Worm (Caenorhabditis elegans) whole organism, L1 larva: Measurements from ENCODE around the gene D1086.19.

Experiments
- C04F5.9 ChIP-seq: sonication (generic microtip); optimal IDR thresholded peaks from 2 replicates; lab custom pipeline; 2016; ENCODE audit warnings: missing genetic modification characterization, missing compliant biosample characterization
- Y116A8C.19 ChIP-seq: sonication (generic microtip); optimal IDR thresholded peaks from 2 replicates; lab custom pipeline; 2016; ENCODE audit warnings: missing compliant biosample characterization, missing genetic modification characterization, borderline replicate concordance
- aha-1 ChIP-seq: fragments of 150-350 bp; optimal IDR thresholded peaks from 2 replicates; lab custom pipeline; 2014; ENCODE audit warnings: missing biosample characterization, missing genetic modification characterization
- alr-1 ChIP-seq: fragments of 200-800 bp; sonication (Bioruptor generic); optimal IDR thresholded peaks from 2 replicates; lab custom pipeline; 2018; ENCODE audit warnings: borderline replicate concordance, mild to moderate bottlenecking, missing genetic modification characterization, missing compliant biosample characterization
- aly-2 ChIP-seq: fragments of 150-350 bp; optimal IDR thresholded peaks from 2 replicates; lab custom pipeline; 2014; ENCODE audit warnings: missing biosample characterization, missing genetic modification characterization
- ceh-8 ChIP-seq: fragments of 200-800 bp; sonication (Bioruptor generic); optimal IDR thresholded peaks from 2 replicates; lab custom pipeline; 2018; ENCODE audit warnings: mild to moderate bottlenecking, missing genetic modification characterization, moderate library complexity, missing compliant biosample characterization
- ceh-88 ChIP-seq: fragments of 200-800 bp; sonication (Bioruptor generic); IDR thresholded peaks from 2 replicates; pipeline ENCODE4 v1.3.6; 2022; ENCODE audit warnings: missing genetic modification characterization, missing compliant biosample characterization
- dpl-1 ChIP-seq, 3 experiments: fragments of 150-350 bp in 2 of 3; sonication (generic microtip) in 1 of 3; optimal IDR thresholded peaks; 2 replicates each; lab custom pipeline; 2014 to 2017; ENCODE audit warnings: missing biosample characterization in 3 of 3, missing genetic modification characterization in 3 of 3, missing genetic modification reagents in 3 of 3
- dsc-1 ChIP-seq: sonication (generic microtip); optimal IDR thresholded peaks from 2 replicates; lab custom pipeline; 2016; ENCODE audit warnings: mild to moderate bottlenecking, missing genetic modification characterization, missing compliant biosample characterization
- efl-1 ChIP-seq, 4 experiments: fragments of 150-350 bp; optimal IDR thresholded peaks in 3 of 4; peaks in 1 of 4; 1 replicate in 1 of 4; 2 replicates in 3 of 4; lab custom pipeline; 2014; ENCODE audit warnings: missing biosample characterization in 2 of 4, missing genetic modification characterization in 2 of 4, missing genetic modification reagents in 2 of 4
- egl-13 ChIP-seq: sonication (generic microtip); optimal IDR thresholded peaks from 2 replicates; lab custom pipeline; 2016; ENCODE audit warnings: missing genotype, missing genetic modification reagents, missing genetic modification characterization, missing compliant biosample characterization
- egl-27 ChIP-seq, 2 experiments: fragments of 150-350 bp in 1 of 2; sonication (generic microtip); optimal IDR thresholded peaks; 3 replicates each; lab custom pipeline; 2017 to 2018; ENCODE audit warnings: missing biosample characterization in 2 of 2, missing genetic modification characterization in 2 of 2, missing genetic modification reagents in 2 of 2
- elt-2 ChIP-seq: sonication (generic microtip); optimal IDR thresholded peaks from 2 replicates; lab custom pipeline; 2016; ENCODE audit warnings: missing genetic modification characterization, mild to moderate bottlenecking, inconsistent platforms, missing compliant biosample characterization, missing genetic modification reagents
- fkh-4 ChIP-seq: sonication (generic microtip); optimal IDR thresholded peaks from 2 replicates; lab custom pipeline; 2016; ENCODE audit warnings: missing compliant biosample characterization, missing genetic modification characterization, borderline replicate concordance
- fkh-8 ChIP-seq: sonication (generic microtip); optimal IDR thresholded peaks from 2 replicates; lab custom pipeline; 2016; ENCODE audit warnings: mild to moderate bottlenecking, missing genetic modification characterization, missing compliant biosample characterization
- grh-1 ChIP-seq: fragments of 200-800 bp; sonication (Bioruptor generic); IDR thresholded peaks from 2 replicates; pipeline ENCODE4 v1.3.6; 2022; ENCODE audit warnings: missing genetic modification reagents, missing genetic modification characterization, missing compliant biosample characterization
- hpl-2 ChIP-seq: fragments of 150-350 bp; optimal IDR thresholded peaks from 2 replicates; lab custom pipeline; 2014; ENCODE audit warnings: missing biosample characterization, missing genetic modification reagents, missing genetic modification characterization
- lin-14 ChIP-seq: fragments of 200-800 bp; sonication (Bioruptor generic); optimal IDR thresholded peaks from 2 replicates; lab custom pipeline; 2018; ENCODE audit warnings: mild to moderate bottlenecking, missing genetic modification characterization, moderate library complexity, missing compliant biosample characterization
- lin-39 ChIP-seq: fragments of 150-350 bp; optimal IDR thresholded peaks from 2 replicates; lab custom pipeline; 2014; ENCODE audit warnings: missing biosample characterization, missing genetic modification reagents, missing genetic modification characterization
- mab-9 ChIP-seq: fragments of 200-800 bp; sonication (Bioruptor generic); IDR thresholded peaks from 2 replicates; pipeline ENCODE4 v1.3.6; 2022; ENCODE audit warnings: missing genetic modification reagents, missing genetic modification characterization, missing compliant biosample characterization
- mef-2 ChIP-seq: fragments of 150-350 bp; optimal IDR thresholded peaks from 2 replicates; lab custom pipeline; 2014; ENCODE audit warnings: missing biosample characterization, missing genetic modification characterization
- nhr-19 ChIP-seq: fragments of 200-800 bp; sonication (Bioruptor generic); conservative IDR thresholded peaks from 2 replicates; pipeline ENCODE4 v1.3.6; 2022; ENCODE audit warnings: missing genetic modification characterization, missing compliant biosample characterization
- nhr-28 ChIP-seq: fragments of 150-350 bp; optimal IDR thresholded peaks from 2 replicates; lab custom pipeline; 2014; ENCODE audit warnings: missing biosample characterization, missing genetic modification characterization
- nhr-77 ChIP-seq: fragments of 150-350 bp; optimal IDR thresholded peaks from 2 replicates; lab custom pipeline; 2014; ENCODE audit warnings: missing biosample characterization, missing genetic modification characterization
- nhr-84 ChIP-seq: sonication (generic microtip); optimal IDR thresholded peaks from 2 replicates; lab custom pipeline; 2017; ENCODE audit warnings: missing biosample characterization, missing genetic modification characterization
- nhr-90 ChIP-seq: sonication (generic microtip); optimal IDR thresholded peaks from 2 replicates; lab custom pipeline; 2016; ENCODE audit warnings: mild to moderate bottlenecking, missing genetic modification characterization, missing compliant biosample characterization; ENCODE audit not compliant: poor library complexity
- pag-3 ChIP-seq: sonication (generic microtip); optimal IDR thresholded peaks from 2 replicates; lab custom pipeline; 2017; ENCODE audit warnings: missing genetic modification characterization, mild to moderate bottlenecking, missing compliant biosample characterization, antibody characterized with exemption, borderline replicate concordance; ENCODE audit not compliant: insufficient read depth
- rnt-1 ChIP-seq: sonication (generic microtip); optimal IDR thresholded peaks from 2 replicates; lab custom pipeline; 2016; ENCODE audit warnings: mild to moderate bottlenecking, missing genetic modification characterization, moderate library complexity, missing compliant biosample characterization
- snu-23 ChIP-seq: sonication (generic microtip); optimal IDR thresholded peaks from 2 replicates; lab custom pipeline; 2016; ENCODE audit warnings: missing genetic modification characterization, missing compliant biosample characterization
- sox-4 ChIP-seq: sonication (generic microtip); optimal IDR thresholded peaks from 2 replicates; lab custom pipeline; 2016; ENCODE audit warnings: missing genetic modification characterization, missing compliant biosample characterization
- sptf-1 ChIP-seq: fragments of 150-350 bp; optimal IDR thresholded peaks from 2 replicates; lab custom pipeline; 2014; ENCODE audit warnings: missing biosample characterization, missing genetic modification characterization
- sup-37 ChIP-seq: fragments of 200-800 bp; sonication (Bioruptor generic); optimal IDR thresholded peaks from 2 replicates; lab custom pipeline; 2018; ENCODE audit warnings: mild to moderate bottlenecking, missing genetic modification characterization, missing compliant biosample characterization
- tbx-2 ChIP-seq: sonication (generic microtip); optimal IDR thresholded peaks from 2 replicates; lab custom pipeline; 2016; ENCODE audit warnings: missing genetic modification characterization, missing compliant biosample characterization
- unc-130 ChIP-seq: fragments of 150-350 bp; optimal IDR thresholded peaks from 2 replicates; lab custom pipeline; 2017; ENCODE audit warnings: missing biosample characterization, missing genetic modification characterization, inconsistent platforms
- vab-15 ChIP-seq: sonication (generic microtip); optimal IDR thresholded peaks from 2 replicates; lab custom pipeline; 2017; ENCODE audit warnings: missing genotype, mild to moderate bottlenecking, missing genetic modification characterization, missing compliant biosample characterization
- xbp-1 ChIP-seq: sonication (generic microtip); optimal IDR thresholded peaks from 2 replicates; lab custom pipeline; 2016; ENCODE audit warnings: missing genetic modification characterization, missing compliant biosample characterization
- ztf-11 ChIP-seq, 2 experiments: sonication (generic microtip); optimal IDR thresholded peaks; 2 replicates each; lab custom pipeline; 2016 to 2017; ENCODE audit warnings: missing genetic modification characterization in 2 of 2, missing biosample characterization in 1 of 2, missing compliant biosample characterization in 1 of 2

The D1086.19 gene

DNA sequence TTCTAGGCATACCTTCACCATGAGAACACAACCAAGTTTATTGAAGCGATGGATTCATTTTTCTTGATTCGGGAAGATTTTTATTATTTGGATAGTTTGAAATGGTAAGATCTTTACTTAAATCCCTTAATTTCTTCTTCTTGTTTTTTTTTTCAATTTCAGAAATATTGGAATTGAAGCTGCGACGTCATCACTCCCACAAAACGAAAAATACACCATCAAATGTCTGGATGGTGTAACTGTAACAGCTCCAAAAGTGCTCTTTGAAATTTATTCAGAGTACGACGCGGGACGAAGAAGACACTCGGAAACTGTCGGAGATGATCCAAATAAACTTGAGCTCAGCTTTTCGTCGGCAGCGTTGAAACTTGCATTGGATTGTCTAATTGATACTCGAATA lies 23.7 kb upstream of the D1086.19 start, which contains the start of gene D1086.21:
Gene D1086.21, plus strand, starts transcription at position 301 of the 400 bp plus-strand sequence.
- TF ChIP-seq egl-13 (tag; lab: Kevin White, UChicago) = no peak
- no peak for TF ChIP-seq ztf-11 (tag; optimal IDR thresholded peaks at IDR 0.05; lab: Kevin White, UChicago)
- no peak for TF ChIP-seq grh-1 (GFP tag; lab: Robert Waterston, UW)
- TF ChIP-seq xbp-1 (tag; lab: Kevin White, UChicago) = no peak
- TF ChIP-seq lin-39 (tag; lab: Kevin White, UChicago) = no peak
- TF ChIP-seq sptf-1 (tag; lab: Kevin White, UChicago) = no peak
- TF ChIP-seq nhr-90 (tag; lab: Kevin White, UChicago) = no peak
- no peak for TF ChIP-seq nhr-19
- TF ChIP-seq unc-130 (tag; lab: Kevin White, UChicago) = no peak
- no peak for TF ChIP-seq ceh-88 (GFP tag; lab: Robert Waterston, UW)

DNA sequence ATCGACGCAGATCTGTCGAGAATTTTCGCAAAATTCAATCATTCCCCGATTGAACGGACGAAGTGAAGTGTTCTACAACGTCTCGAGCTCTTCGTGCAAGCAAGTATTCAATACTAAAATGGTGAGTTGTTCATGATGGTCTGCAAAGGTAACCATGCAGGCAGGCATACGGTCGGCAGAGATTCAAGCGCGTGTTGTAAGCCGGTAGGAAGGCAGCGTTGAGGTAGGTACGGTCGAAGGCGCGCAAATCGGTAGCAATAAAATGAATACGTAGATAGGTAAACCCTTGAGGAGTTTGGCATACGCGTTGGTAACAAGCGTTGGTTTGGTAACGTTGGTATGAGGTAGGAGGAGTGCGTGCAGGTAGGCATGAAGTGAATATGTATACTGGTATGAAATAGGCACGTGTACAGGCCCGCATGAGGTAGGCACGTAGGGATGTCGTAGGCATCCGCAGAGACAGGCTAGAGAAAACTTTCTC lies 20.3 kb upstream of the D1086.19 start, which contains the start of gene D1086.17:
Gene D1086.17, plus strand, starts transcription at position 51 of the 481 bp plus-strand sequence.
- TF ChIP-seq fkh-8 (tag; lab: Kevin White, UChicago) (no peak), elt-2 (tag; lab: Kevin White, UChicago) (no peak), nhr-28 (tag; lab: Kevin White, UChicago) (no peak), sox-4 (tag; lab: Kevin White, UChicago) (no peak), hpl-2 (no peak), snu-23 (no peak), aha-1 (no peak), aly-2 (tag; lab: Kevin White, UChicago) (no peak), fkh-4 (tag; lab: Kevin White, UChicago) (no peak), egl-27 (tag; optimal IDR thresholded peaks at IDR 0.05; lab: Kevin White, UChicago) (no peak), sup-37 (no peak), alr-1 (tag; lab: Kevin White, UChicago) (no peak), dsc-1 (tag; lab: Kevin White, UChicago) (no peak), tbx-2 (tag; lab: Kevin White, UChicago) (no peak), lin-14 (no peak), rnt-1 (no peak)

DNA sequence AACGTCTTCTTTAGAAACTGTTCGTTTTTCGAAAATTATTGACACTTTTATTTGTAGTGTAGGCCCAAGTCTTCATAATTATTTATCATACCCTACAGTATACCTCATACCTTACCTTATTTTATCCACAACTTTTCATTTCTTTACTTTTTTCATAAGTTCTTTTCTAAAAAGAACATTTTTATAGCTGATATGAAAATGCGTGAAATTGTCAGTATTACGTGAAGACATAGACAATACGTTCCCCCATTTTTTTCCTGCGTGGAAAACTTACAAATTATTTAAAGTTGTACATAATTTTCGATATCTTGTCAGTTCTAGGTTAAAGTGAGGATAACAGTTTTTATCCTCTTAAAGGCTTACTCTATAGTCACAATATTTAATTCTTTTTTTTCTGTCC lies 18.3 kb upstream of the D1086.19 start:
- TF ChIP-seq dpl-1 (GFP tag; optimal IDR thresholded peaks at IDR 0.05; lab: Kevin White, UChicago) (no peak), Y116A8C.19 (no peak), efl-1 (optimal IDR thresholded peaks at IDR 0.05; lab: Kevin White, UChicago) (no peak), efl-1 (GFP tag; optimal IDR thresholded peaks at IDR 0.05 in 1 of 2; lab: Kevin White, UChicago) (no peak), nhr-77 (tag; lab: Kevin White, UChicago) (no peak), pag-3 (tag; lab: Kevin White, UChicago) (no peak), sptf-1 (tag; lab: Kevin White, UChicago) (no peak)
- TF ChIP-seq, all 84 proteins: peak for 0

DNA sequence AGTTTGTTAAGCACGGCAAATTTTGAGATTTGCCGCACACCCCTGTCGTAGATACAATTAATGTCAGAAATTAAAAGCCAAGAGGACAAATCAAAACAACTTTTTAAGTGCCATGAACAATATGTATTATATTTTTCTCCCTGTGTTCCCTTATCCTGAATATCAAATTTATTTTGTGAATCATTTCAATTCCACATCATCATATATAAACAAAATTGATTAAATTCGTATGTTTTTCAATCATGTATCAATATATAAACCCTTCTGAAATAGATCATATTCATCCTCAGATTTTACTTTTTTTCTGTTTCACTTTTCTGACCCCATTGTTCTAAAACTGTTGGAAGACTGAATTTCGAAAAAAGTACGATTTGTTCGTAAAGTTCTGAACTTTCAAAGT lies 14.0 kb upstream of the D1086.19 start, which contains the start of gene D1086.11:
Gene D1086.11, plus strand, starts transcription at position 301 of the 400 bp plus-strand sequence.
- TF ChIP-seq mef-2 (tag; lab: Kevin White, UChicago) (no peak), dpl-1 (GFP tag; optimal IDR thresholded peaks at IDR 0.05; lab: Kevin White, UChicago) (no peak), nhr-84 (tag; lab: Kevin White, UChicago) (no peak), ceh-8 (no peak), egl-13 (tag; lab: Kevin White, UChicago) (no peak), hpl-2 (no peak), sup-37 (no peak), mab-9 (no peak), fkh-8 (tag; lab: Kevin White, UChicago) (no peak), grh-1 (GFP tag; lab: Robert Waterston, UW) (no peak), vab-15 (no peak), C04F5.9 (tag; lab: Kevin White, UChicago) (no peak)
